Worm (Caenorhabditis elegans) whole organism, L4 larva: ENCODE measurements around the gene hlh-30.

Experiments
- Y48G9A.11 ChIP-seq: fragments of 200-800 bp; sonication (Bioruptor generic); IDR thresholded peaks from 2 replicates; pipeline ENCODE4 v1.3.6; 2022; ENCODE audit warnings: missing genetic modification reagents, missing genetic modification characterization, missing compliant biosample characterization
- ZK546.5 ChIP-seq, 2 experiments: sonication (generic microtip); optimal IDR thresholded peaks; 2 replicates each; lab custom pipeline; 2017; ENCODE audit warnings: missing biosample characterization in 2 of 2, missing genetic modification characterization in 2 of 2
- aha-1 ChIP-seq: fragments of 150-350 bp; peaks from one replicate; lab custom pipeline; 2014; ENCODE audit warnings: missing biosample characterization, missing genetic modification characterization
- attf-4 ChIP-seq: sonication (generic microtip); optimal IDR thresholded peaks from 3 replicates; lab custom pipeline; 2017; ENCODE audit warnings: missing biosample characterization, missing genetic modification characterization
- ceh-62 ChIP-seq: sonication (generic microtip); optimal IDR thresholded peaks from 2 replicates; lab custom pipeline; 2017; ENCODE audit warnings: missing biosample characterization, missing genetic modification characterization
- daf-12 ChIP-seq: fragments of 150-350 bp; optimal IDR thresholded peaks from 2 replicates; lab custom pipeline; 2014; ENCODE audit warnings: missing biosample characterization, missing genetic modification reagents, missing genetic modification characterization
- daf-16 ChIP-seq, 3 experiments: sonication (generic microtip); optimal IDR thresholded peaks; 2 replicates each; lab custom pipeline; 2016 to 2017; ENCODE audit warnings: missing genetic modification characterization in 3 of 3, missing genetic modification reagents in 3 of 3, mild to moderate bottlenecking in 2 of 3, missing compliant biosample characterization in 2 of 3, missing biosample characterization in 1 of 3, moderate library complexity in 1 of 3
- daf-19 ChIP-seq: fragments of 200-800 bp; sonication (Bioruptor generic); conservative IDR thresholded peaks from 2 replicates; pipeline ENCODE4 v1.3.6; 2022; ENCODE audit warnings: missing genetic modification characterization, missing compliant biosample characterization
- dmd-6 ChIP-seq: fragments of 200-800 bp; sonication (Bioruptor generic); IDR thresholded peaks from 2 replicates; pipeline ENCODE4 v1.3.6; 2022; ENCODE audit warnings: missing genetic modification reagents, missing genetic modification characterization, missing compliant biosample characterization
- dmd-8 ChIP-seq: fragments of 200-800 bp; sonication (Bioruptor generic); IDR thresholded peaks from 2 replicates; pipeline ENCODE4 v1.3.6; 2022; ENCODE audit warnings: missing genetic modification characterization, missing compliant biosample characterization
- dpl-1 ChIP-seq: fragments of 150-350 bp; optimal IDR thresholded peaks from 2 replicates; lab custom pipeline; 2014; ENCODE audit warnings: missing biosample characterization, missing genetic modification reagents, missing genetic modification characterization
- egl-27 ChIP-seq: sonication (generic microtip); optimal IDR thresholded peaks from 3 replicates; lab custom pipeline; 2017; ENCODE audit warnings: missing biosample characterization, missing genetic modification reagents, missing genetic modification characterization
- fkh-10 ChIP-seq: fragments of 150-350 bp; optimal IDR thresholded peaks from 2 replicates; lab custom pipeline; 2014; ENCODE audit warnings: missing biosample characterization, missing genetic modification reagents, missing genetic modification characterization
- fos-1 ChIP-seq: fragments of 150-350 bp; optimal IDR thresholded peaks from 2 replicates; lab custom pipeline; 2014; ENCODE audit warnings: missing biosample characterization, missing genetic modification characterization
- gei-8 ChIP-seq: fragments of 200-800 bp; sonication (Bioruptor generic); optimal IDR thresholded peaks from 2 replicates; lab custom pipeline; 2018; ENCODE audit warnings: mild to moderate bottlenecking, missing genetic modification characterization, missing compliant biosample characterization
- hif-1 ChIP-seq, 2 experiments: sonication (generic microtip); optimal IDR thresholded peaks; 2 replicates each; lab custom pipeline; 2016 to 2017; ENCODE audit warnings: missing compliant biosample characterization in 2 of 2, missing genetic modification characterization in 2 of 2, missing genetic modification reagents in 2 of 2, missing genotype in 2 of 2, mild to moderate bottlenecking in 1 of 2
- hmg-1.1 ChIP-seq: fragments of 200-800 bp; sonication (Bioruptor generic); IDR thresholded peaks from 2 replicates; pipeline ENCODE4 v1.3.6; 2022; ENCODE audit warnings: missing genetic modification reagents, missing genetic modification characterization, missing compliant biosample characterization
- jun-1 ChIP-seq: fragments of 150-350 bp; optimal IDR thresholded peaks from 2 replicates; lab custom pipeline; 2014; ENCODE audit warnings: missing biosample characterization, missing genetic modification reagents, missing genetic modification characterization
- lin-13 ChIP-seq: fragments of 150-350 bp; optimal IDR thresholded peaks from 2 replicates; lab custom pipeline; 2014; ENCODE audit warnings: missing biosample characterization, missing genetic modification reagents, missing genetic modification characterization
- lin-29 ChIP-seq: fragments of 200-800 bp; sonication (Bioruptor generic); IDR thresholded peaks from 2 replicates; pipeline ENCODE4 v1.3.6; 2022; ENCODE audit warnings: missing genetic modification reagents, missing genetic modification characterization, missing compliant biosample characterization
- lin-38 ChIP-seq: fragments of 200-800 bp; sonication (Bioruptor generic); IDR thresholded peaks from 2 replicates; pipeline ENCODE4 v1.3.6; 2022; ENCODE audit warnings: missing genetic modification reagents, missing genetic modification characterization, missing compliant biosample characterization
- lin-39 ChIP-seq: fragments of 150-350 bp; optimal IDR thresholded peaks from 2 replicates; lab custom pipeline; 2014; ENCODE audit warnings: missing biosample characterization, missing genetic modification reagents, missing genetic modification characterization
- lir-3 ChIP-seq: sonication (generic microtip); optimal IDR thresholded peaks from 2 replicates; lab custom pipeline; 2016; ENCODE audit warnings: mild to moderate bottlenecking, missing genetic modification characterization, missing compliant biosample characterization
- mep-1 ChIP-seq: fragments of 150-350 bp; sonication (generic microtip); optimal IDR thresholded peaks from 3 replicates; lab custom pipeline; 2014; ENCODE audit warnings: missing biosample characterization, missing genetic modification characterization
- nhr-10 ChIP-seq: fragments of 150-350 bp; optimal IDR thresholded peaks from 2 replicates; lab custom pipeline; 2014; ENCODE audit warnings: missing biosample characterization, missing genetic modification characterization
- nhr-102 ChIP-seq: sonication (generic microtip); optimal IDR thresholded peaks from 2 replicates; lab custom pipeline; 2016; ENCODE audit warnings: mild to moderate bottlenecking, missing genetic modification characterization, moderate library complexity, missing compliant biosample characterization
- nhr-48 ChIP-seq: sonication (generic microtip); optimal IDR thresholded peaks from 2 replicates; lab custom pipeline; 2016; ENCODE audit warnings: mild to moderate bottlenecking, missing genetic modification characterization, missing compliant biosample characterization
- nhr-77 ChIP-seq: fragments of 150-350 bp; optimal IDR thresholded peaks from 2 replicates; lab custom pipeline; 2014; ENCODE audit warnings: missing biosample characterization, missing genetic modification characterization
- pha-4 ChIP-seq, 2 experiments: fragments of 150-350 bp in 1 of 2; fragments of 200-800 bp in 1 of 2; sonication (Bioruptor generic) in 1 of 2; IDR thresholded peaks in 1 of 2; optimal IDR thresholded peaks in 1 of 2; 2 replicates each; pipeline versions ENCODE4 v1.3.6 to Lab custom; 2014 to 2022; ENCODE audit warnings: missing genetic modification characterization in 2 of 2, missing genetic modification reagents in 2 of 2, missing biosample characterization in 1 of 2, missing compliant biosample characterization in 1 of 2
- rbr-2 ChIP-seq: sonication (generic microtip); optimal IDR thresholded peaks from 2 replicates; lab custom pipeline; 2016; ENCODE audit warnings: missing genotype, missing genetic modification characterization, missing compliant biosample characterization
- set-16 ChIP-seq: fragments of 200-800 bp; sonication (Bioruptor generic); IDR thresholded peaks from 2 replicates; pipeline ENCODE4 v1.3.6; 2022; ENCODE audit warnings: missing genetic modification reagents, missing genetic modification characterization, missing compliant biosample characterization
- snpc-1.2 ChIP-seq: fragments of 200-800 bp; sonication (Bioruptor generic); IDR thresholded peaks from 2 replicates; pipeline ENCODE4 v1.3.6; 2022; ENCODE audit warnings: missing genetic modification reagents, missing genetic modification characterization, missing compliant biosample characterization
- unc-130 ChIP-seq: sonication (generic microtip); optimal IDR thresholded peaks from 2 replicates; lab custom pipeline; 2016; ENCODE audit warnings: missing genetic modification reagents, missing genetic modification characterization, missing compliant biosample characterization
- unc-39 ChIP-seq: sonication (generic microtip); optimal IDR thresholded peaks from 2 replicates; lab custom pipeline; 2017; ENCODE audit warnings: missing biosample characterization, missing genetic modification characterization
- unc-62 ChIP-seq, 3 experiments: fragments of 150-350 bp in 1 of 3; sonication (generic microtip); optimal IDR thresholded peaks in 2 of 3; peaks in 1 of 3; 1 replicate in 1 of 3; 2 replicates in 2 of 3; lab custom pipeline; 2014 to 2017; ENCODE audit warnings: missing biosample characterization in 3 of 3, missing genetic modification characterization in 3 of 3, missing genetic modification reagents in 3 of 3, missing genotype in 1 of 3
- zag-1 ChIP-seq: fragments of 150-350 bp; optimal IDR thresholded peaks from 2 replicates; lab custom pipeline; 2014; ENCODE audit warnings: missing biosample characterization, missing genetic modification characterization
- zfp-2 ChIP-seq: sonication (generic microtip); optimal IDR thresholded peaks from 2 replicates; lab custom pipeline; 2016; ENCODE audit warnings: mild to moderate bottlenecking, missing genetic modification characterization, missing compliant biosample characterization
- zfp-3 ChIP-seq: fragments of 200-800 bp; sonication (Bioruptor generic); conservative IDR thresholded peaks from 2 replicates; pipeline ENCODE4 v1.3.6; 2022; ENCODE audit warnings: missing genetic modification reagents, missing genetic modification characterization, missing compliant biosample characterization

hlh-30 gene

DNA sequence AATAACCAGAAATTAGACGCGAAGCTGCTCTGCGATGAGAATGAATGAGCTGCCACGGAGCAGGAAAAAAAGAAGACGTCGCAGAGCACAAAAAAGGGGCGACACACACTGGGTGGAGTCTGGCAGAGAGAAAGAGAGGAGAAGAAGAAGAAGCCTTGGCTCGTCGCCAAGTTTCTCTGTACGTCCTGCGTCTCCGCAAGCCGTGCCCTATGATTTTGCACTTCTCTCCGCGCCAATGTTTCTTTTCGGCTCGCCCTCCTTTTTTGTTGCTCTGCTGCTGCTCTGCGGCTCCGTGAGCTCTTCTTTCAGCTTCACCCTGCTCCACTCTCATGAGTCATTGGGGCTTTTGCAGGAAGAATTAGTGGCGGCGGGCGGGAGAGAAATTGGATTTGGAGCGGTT, at the start of gene hlh-30 (continued):
- TF ChIP-seq zfp-2 (tag; lab: Kevin White, UChicago) (no peak), nhr-48 (tag; lab: Kevin White, UChicago) (peak; percentile 20), dmd-8 (no peak), aha-1 (tag; lab: Kevin White, UChicago) (peak; percentile 82), set-16 (GFP tag; lab: Robert Waterston, UW) (peak; percentile 90), ceh-62 (tag; lab: Kevin White, UChicago) (no peak), jun-1 (tag; lab: Kevin White, UChicago) (no peak), gei-8 (GFP tag; lab: Kevin White, UChicago) (no peak), zfp-3 (GFP tag; lab: Robert Waterston, UW) (no peak), unc-39 (no peak), hif-1 (tag; optimal IDR thresholded peaks at IDR 0.05; lab: Kevin White, UChicago) (peak in 1 of 2 experiments; percentile 73), snpc-1.2 (no peak), lin-29 (GFP tag; lab: Robert Waterston, UW) (no peak), attf-4 (tag; lab: Kevin White, UChicago) (no peak), pha-4 (GFP tag; IDR thresholded peaks at IDR 0.05; lab: Robert Waterston, UW) (0 out of 2 replicates have a peak, but pooled peaks have one; percentile 7), pha-4 (tag; optimal IDR thresholded peaks at IDR 0.05; lab: Kevin White, UChicago) (no peak), rbr-2 (peak; percentile 72), lin-38 (GFP tag; lab: Robert Waterston, UW) (peak; percentile 38; the same call in 1 of the 2 replicates), hmg-1.1 (GFP tag; lab: Robert Waterston, UW) (peak; percentile 87), lir-3 (tag; lab: Kevin White, UChicago) (no peak), ZK546.5 (tag; optimal IDR thresholded peaks at IDR 0.05; lab: Kevin White, UChicago) (no peak), lin-39 (no peak), Y48G9A.11 (GFP tag; lab: Robert Waterston, UW) (no peak), unc-130 (GFP tag; lab: Kevin White, UChicago) (no peak), nhr-10 (no peak), mep-1 (tag; lab: Kevin White, UChicago) (peak; percentile 67), nhr-77 (tag; lab: Kevin White, UChicago) (no peak)

DNA sequence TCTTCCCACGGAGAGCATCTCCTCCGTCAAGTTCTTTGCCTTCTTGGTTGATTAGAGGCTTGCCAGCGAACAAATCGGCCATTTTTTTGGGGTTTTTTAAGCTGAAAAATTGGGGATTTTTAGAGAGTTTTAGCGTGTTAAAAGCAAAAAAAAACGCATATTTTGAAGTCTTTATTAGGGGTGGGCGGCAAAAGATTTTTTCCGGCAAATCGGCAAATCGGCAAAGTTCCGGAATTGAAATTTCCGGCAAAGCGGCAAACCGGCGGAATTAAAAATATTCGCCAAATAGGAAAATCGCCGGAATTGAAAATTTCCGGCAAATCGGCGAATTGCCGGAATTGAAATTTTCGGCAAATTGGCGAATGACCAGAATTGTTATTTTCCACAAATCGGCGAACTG, 49.4 kb upstream of the hlh-30 start, which contains the start of gene C35B1.5:
Gene C35B1.5, minus strand, starts transcription at position 101 of the 400 bp plus-strand sequence.
- no peak for TF ChIP-seq unc-39
- no peak for TF ChIP-seq zag-1
- no peak for TF ChIP-seq dpl-1 (GFP tag; lab: Kevin White, UChicago)
- no peak for TF ChIP-seq pha-4 (GFP tag; IDR thresholded peaks at IDR 0.05; lab: Robert Waterston, UW)
- TF ChIP-seq pha-4 (tag; optimal IDR thresholded peaks at IDR 0.05; lab: Kevin White, UChicago) = no peak
- no peak for TF ChIP-seq fos-1
- no peak for TF ChIP-seq lin-29 (GFP tag; lab: Robert Waterston, UW)
- TF ChIP-seq attf-4 (tag; lab: Kevin White, UChicago) = no peak
- TF ChIP-seq daf-12 (tag; lab: Kevin White, UChicago) = no peak
- no peak for TF ChIP-seq rbr-2
- TF ChIP-seq daf-19 (GFP tag; lab: Robert Waterston, UW) = no peak
- TF ChIP-seq dmd-6 (GFP tag; lab: Robert Waterston, UW) = no peak

DNA sequence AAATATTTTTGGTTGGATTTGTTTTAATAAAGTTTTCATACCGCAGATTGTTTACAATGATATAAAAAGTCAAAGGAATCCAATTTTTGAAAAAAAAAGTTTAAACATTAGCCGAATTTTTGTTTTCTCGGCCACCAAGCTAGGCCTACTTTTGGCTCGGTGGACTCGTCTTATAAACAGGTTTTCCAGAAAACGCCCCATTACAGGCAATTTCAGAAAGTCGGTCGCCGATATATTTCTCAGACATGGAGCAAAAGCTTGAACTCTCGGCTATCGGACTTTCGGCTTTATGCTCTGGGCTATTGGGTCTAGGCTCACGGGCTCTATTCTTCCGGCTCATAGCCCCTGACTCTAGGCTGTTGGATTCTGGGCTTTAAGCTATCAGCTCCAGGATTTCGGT, 48.3 kb upstream of the hlh-30 start:
- TF ChIP-seq aha-1 (tag; lab: Kevin White, UChicago) (peak; percentile 44), daf-16 (GFP tag; optimal IDR thresholded peaks at IDR 0.05; lab: Kevin White, UChicago) (no peak), daf-16 (tag; optimal IDR thresholded peaks at IDR 0.05; lab: Kevin White, UChicago) (peak; percentile 2), egl-27 (tag; lab: Kevin White, UChicago) (no peak), dmd-8 (no peak), lin-29 (GFP tag; lab: Robert Waterston, UW) (no peak), nhr-102 (tag; lab: Kevin White, UChicago) (peak; percentile 42)
- TF ChIP-seq, all 104 proteins: peak for 3

DNA sequence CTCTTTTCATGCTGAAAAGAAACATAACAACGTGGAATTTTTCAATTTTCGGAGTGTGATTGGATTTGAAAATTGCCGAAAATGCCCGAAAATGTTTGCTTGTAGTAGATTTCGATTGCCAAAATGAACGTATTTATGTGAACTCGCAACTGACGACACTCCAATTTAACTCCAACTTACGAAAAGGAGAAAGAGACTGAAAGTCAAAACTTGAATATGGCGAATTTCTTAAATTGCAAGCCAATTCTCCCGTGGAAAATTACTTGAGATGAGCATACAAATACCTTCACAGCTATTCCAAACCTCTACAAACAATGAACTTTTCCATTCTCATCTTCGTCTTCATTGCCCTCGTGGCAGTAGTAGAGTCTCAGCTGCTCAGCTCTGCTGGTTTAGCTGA, 47.8 kb upstream of the hlh-30 start:
- TF ChIP-seq fkh-10 (GFP tag; lab: Kevin White, UChicago) (no peak), unc-62 (GFP tag; optimal IDR thresholded peaks at IDR 0.05 in 1 of 2; lab: Kevin White, UChicago) (peak in 1 of 2 experiments; percentile 93), unc-62 (tag; optimal IDR thresholded peaks at IDR 0.05; lab: Kevin White, UChicago) (no peak), pha-4 (GFP tag; IDR thresholded peaks at IDR 0.05; lab: Robert Waterston, UW) (no peak), pha-4 (tag; optimal IDR thresholded peaks at IDR 0.05; lab: Kevin White, UChicago) (no peak), lin-13 (GFP tag; lab: Kevin White, UChicago) (no peak)
- TF ChIP-seq, all 104 proteins: peak for 1
